Fruit fly (Drosophila melanogaster): ENCODE results near the gene Polr2C.

- TF ChIP-seq Dll (optimal IDR thresholded peaks at IDR 0.05) (no peak), psq (optimal IDR thresholded peaks at IDR 0.05) (no peak)
Observed at dm6 chr2L:13867653-13868052, 34.5 kb downstream of the Polr2C start.
